Fruit fly (Drosophila melanogaster) whole organism, embryonic: Measurements from ENCODE around the gene CG14205.

Experiments used
- Aef1 ChIP-seq: fragments of 200-800 bp; sonication (Bioruptor generic); IDR thresholded peaks from 3 replicates; pipeline ENCODE4 v1.3.6; 2022; ENCODE audit warnings: missing biosample characterization, missing genetic modification characterization
- Atf-2 ChIP-seq: fragments of 200-800 bp; sonication (Bioruptor generic); optimal IDR thresholded peaks from 2 replicates; lab custom pipeline; 2016; ENCODE audit warnings: missing biosample characterization, missing genetic modification characterization
- Awh ChIP-seq: fragments of 200-800 bp; sonication (Bioruptor generic); IDR thresholded peaks from 2 replicates; pipeline ENCODE4, ENCODE4 v1.3.6; 2022; ENCODE audit warnings: missing biosample characterization, missing genetic modification characterization
- CG10321 ChIP-seq: fragments of 200-800 bp; sonication (Bioruptor generic); IDR thresholded peaks from 2 replicates; pipeline ENCODE4 v1.3.6; 2022; ENCODE audit warnings: missing biosample characterization, missing genetic modification characterization
- CG10431 ChIP-seq: fragments of 200-800 bp; sonication (Bioruptor generic); optimal IDR thresholded peaks from 3 replicates; lab custom pipeline; 2018; ENCODE audit warnings: missing biosample characterization, mild to moderate bottlenecking, missing genetic modification characterization
- CG10565 ChIP-seq: fragments of 200-800 bp; sonication (Bioruptor generic); optimal IDR thresholded peaks from 3 replicates; lab custom pipeline; 2016; ENCODE audit warnings: missing biosample characterization, mild to moderate bottlenecking, missing genetic modification characterization
- CG12155 ChIP-seq: fragments of 200-800 bp; sonication (Bioruptor generic); optimal IDR thresholded peaks from 3 replicates; lab custom pipeline; 2016; ENCODE audit warnings: missing biosample characterization, missing genetic modification characterization
- CG12942 ChIP-seq: fragments of 200-800 bp; sonication (Bioruptor generic); optimal IDR thresholded peaks from 3 replicates; lab custom pipeline; 2016; ENCODE audit warnings: missing biosample characterization, missing genetic modification characterization
- CG13123 ChIP-seq: fragments of 200-800 bp; sonication (Bioruptor generic); optimal IDR thresholded peaks from 2 replicates; lab custom pipeline; 2016; ENCODE audit warnings: missing biosample characterization, missing genetic modification characterization
- CG14965 ChIP-seq: fragments of 200-800 bp; sonication (Bioruptor generic); optimal IDR thresholded peaks from 2 replicates; lab custom pipeline; 2016; ENCODE audit warnings: missing biosample characterization, missing genetic modification characterization, borderline replicate concordance
- CG15479 ChIP-seq: fragments of 200-800 bp; sonication (Bioruptor generic); optimal IDR thresholded peaks from 3 replicates; lab custom pipeline; 2019; ENCODE audit warnings: missing biosample characterization, mild to moderate bottlenecking, missing genetic modification characterization, moderate library complexity
- CG17912 ChIP-seq: fragments of 200-800 bp; sonication (Bioruptor generic); optimal IDR thresholded peaks from 2 replicates; lab custom pipeline; 2018; ENCODE audit warnings: missing biosample characterization, mild to moderate bottlenecking, missing genetic modification characterization
- CG32767 ChIP-seq: fragments of 200-800 bp; sonication (Bioruptor generic); IDR thresholded peaks from 2 replicates; pipeline ENCODE4 v1.3.6; 2022; ENCODE audit warnings: missing biosample characterization, missing genetic modification characterization
- CG3407 ChIP-seq: fragments of 200-800 bp; sonication (Bioruptor generic); optimal IDR thresholded peaks from 2 replicates; lab custom pipeline; 2018; ENCODE audit warnings: missing biosample characterization, mild to moderate bottlenecking, missing genetic modification characterization
- CG34422 ChIP-seq: fragments of 200-800 bp; sonication (Bioruptor generic); IDR thresholded peaks from 3 replicates; pipeline ENCODE4 v1.3.6; 2022; ENCODE audit warnings: missing biosample characterization, missing genetic modification characterization
- CG3995 ChIP-seq: fragments of 200-800 bp; sonication (Bioruptor generic); optimal IDR thresholded peaks from 3 replicates; lab custom pipeline; 2016; ENCODE audit warnings: missing biosample characterization, missing genetic modification characterization
- CG7372 ChIP-seq: fragments of 200-800 bp; sonication (Bioruptor generic); IDR thresholded peaks from 2 replicates; pipeline ENCODE4 v1.3.6; 2022; ENCODE audit warnings: missing biosample characterization, missing genetic modification characterization
- CG8924 ChIP-seq: fragments of 200-800 bp; optimal IDR thresholded peaks from 3 replicates; lab custom pipeline; 2019; ENCODE audit warnings: missing biosample characterization, mild to moderate bottlenecking, missing genetic modification characterization, moderate library complexity
- CG9215 ChIP-seq: fragments of 200-800 bp; sonication (Bioruptor generic); IDR thresholded peaks from 2 replicates; pipeline ENCODE4 v1.3.6; 2022; ENCODE audit warnings: missing biosample characterization, missing genetic modification characterization
- Drgx ChIP-seq: fragments of 200-800 bp; sonication (Bioruptor generic); IDR thresholded peaks from 2 replicates; pipeline ENCODE4 v1.3.6; 2022; ENCODE audit warnings: missing biosample characterization, missing genetic modification characterization
- HHEX ChIP-seq: fragments of 200-800 bp; sonication (Bioruptor generic); optimal IDR thresholded peaks from 3 replicates; lab custom pipeline; 2017; ENCODE audit warnings: missing biosample characterization, mild to moderate bottlenecking, missing genetic modification characterization, missing genetic modification reagents
- MTF-1 ChIP-seq: fragments of 200-800 bp; sonication (Bioruptor generic); optimal IDR thresholded peaks from 2 replicates; lab custom pipeline; 2018; ENCODE audit warnings: missing biosample characterization, mild to moderate bottlenecking, missing genetic modification characterization, borderline replicate concordance
- Mrtf ChIP-seq: fragments of 200-800 bp; sonication (Bioruptor generic); IDR thresholded peaks from 3 replicates; pipeline ENCODE4 v1.3.6; 2022; ENCODE audit warnings: missing biosample characterization, missing genetic modification characterization
- Nf-YA ChIP-seq: fragments of 200-800 bp; sonication (Bioruptor generic); IDR thresholded peaks from 2 replicates; pipeline ENCODE4 v1.3.6; 2022; ENCODE audit warnings: missing biosample characterization, missing genetic modification characterization
- Nf-YB ChIP-seq: fragments of 200-800 bp; sonication (Bioruptor generic); optimal IDR thresholded peaks from 3 replicates; lab custom pipeline; 2019; ENCODE audit warnings: missing biosample characterization, mild to moderate bottlenecking, missing genetic modification characterization, moderate library complexity
- Nf-YC ChIP-seq: fragments of 200-800 bp; optimal IDR thresholded peaks from 3 replicates; lab custom pipeline; 2019; ENCODE audit warnings: missing biosample characterization, mild to moderate bottlenecking, missing genetic modification characterization, moderate library complexity
- Stat92E ChIP-seq, 3 experiments: fragments of >200 bp in 2 of 3; fragments of 200-800 bp in 1 of 3; sonication (Bioruptor generic) in 1 of 3; optimal IDR thresholded peaks; 2 replicates each; lab custom pipeline; 2017 to 2019; ENCODE audit warnings: missing biosample characterization in 3 of 3, missing genetic modification characterization in 3 of 3, mild to moderate bottlenecking in 1 of 3, moderate library complexity in 1 of 3
- Taf1 ChIP-seq: fragments of 200-800 bp; sonication (Bioruptor generic); IDR thresholded peaks from 2 replicates; pipeline ENCODE4 v1.3.6; 2022; ENCODE audit warnings: missing biosample characterization, missing genetic modification characterization
- Vsx1 ChIP-seq: fragments of 200-800 bp; sonication (Bioruptor generic); optimal IDR thresholded peaks from 2 replicates; lab custom pipeline; 2017; ENCODE audit warnings: missing biosample characterization, mild to moderate bottlenecking, missing genetic modification characterization, missing genetic modification reagents
- ap ChIP-seq: fragments of 200-800 bp; sonication (Bioruptor generic); IDR thresholded peaks from 2 replicates; pipeline ENCODE4 v1.3.6; 2022; ENCODE audit warnings: missing biosample characterization, missing genetic modification characterization
- chn ChIP-seq: fragments of 200-800 bp; sonication (Bioruptor generic); optimal IDR thresholded peaks from 2 replicates; lab custom pipeline; 2016; ENCODE audit warnings: missing biosample characterization, missing genetic modification characterization
- croc ChIP-seq: fragments of 200-800 bp; sonication (Bioruptor generic); conservative IDR thresholded peaks from 3 replicates; pipeline ENCODE4 v1.3.6; 2022; ENCODE audit warnings: missing biosample characterization, missing genetic modification characterization
- crol ChIP-seq: fragments of 200-800 bp; sonication (Bioruptor generic); IDR thresholded peaks from 2 replicates; pipeline ENCODE4 v1.3.6; 2022; ENCODE audit warnings: missing biosample characterization, missing genetic modification characterization
- danr ChIP-seq: fragments of 200-800 bp; sonication (Bioruptor generic); IDR thresholded peaks from 2 replicates; pipeline ENCODE4 v1.3.6; 2022; ENCODE audit warnings: missing biosample characterization, missing genetic modification characterization
- eve ChIP-seq, 2 experiments: fragments of >200 bp; optimal IDR thresholded peaks; 2 replicates each; lab custom pipeline; 2017; ENCODE audit warnings: missing biosample characterization in 2 of 2, missing genetic modification characterization in 2 of 2
- gsb ChIP-seq: fragments of 200-800 bp; sonication (Bioruptor generic); IDR thresholded peaks from 2 replicates; pipeline ENCODE4 v1.3.6; 2022; ENCODE audit warnings: missing biosample characterization, missing genetic modification characterization
- hth ChIP-seq: fragments of >200 bp; optimal IDR thresholded peaks from 2 replicates; lab custom pipeline; 2017; ENCODE audit warnings: inconsistent platforms
- kni ChIP-seq: fragments of 200-800 bp; sonication (Bioruptor generic); optimal IDR thresholded peaks from 3 replicates; lab custom pipeline; 2017; ENCODE audit warnings: mild to moderate bottlenecking, missing biosample characterization, missing genetic modification reagents, missing genetic modification characterization
- knrl ChIP-seq: fragments of 200-800 bp; sonication (Bioruptor generic); IDR thresholded peaks from 3 replicates; pipeline ENCODE4 v1.3.6; 2022; ENCODE audit warnings: missing biosample characterization, missing genetic modification characterization; ENCODE audit not compliant: partially characterized antibody
- maf-S ChIP-seq: fragments of 200-800 bp; sonication (Bioruptor generic); optimal IDR thresholded peaks from 2 replicates; lab custom pipeline; 2016; ENCODE audit warnings: missing biosample characterization, missing genetic modification characterization
- mld ChIP-seq: fragments of 200-800 bp; sonication (Bioruptor generic); IDR thresholded peaks from 3 replicates; pipeline ENCODE4 v1.3.6; 2022; ENCODE audit warnings: missing biosample characterization, missing genetic modification characterization; ENCODE audit not compliant: partially characterized antibody
- phol ChIP-seq: fragments of 200-800 bp; sonication (Bioruptor generic); optimal IDR thresholded peaks from 3 replicates; lab custom pipeline; 2018; ENCODE audit warnings: missing biosample characterization, mild to moderate bottlenecking, missing genetic modification characterization, moderate library complexity
- pum ChIP-seq: fragments of 200-800 bp; sonication (Bioruptor generic); optimal IDR thresholded peaks from 2 replicates; lab custom pipeline; 2016; ENCODE audit warnings: missing biosample characterization, missing genetic modification characterization
- ro ChIP-seq: fragments of 200-800 bp; sonication (Bioruptor generic); IDR thresholded peaks from 2 replicates; pipeline ENCODE4 v1.3.6; 2022; ENCODE audit warnings: missing biosample characterization, missing genetic modification characterization
- schlank ChIP-seq: fragments of 200-800 bp; sonication (Bioruptor generic); optimal IDR thresholded peaks from 2 replicates; lab custom pipeline; 2018; ENCODE audit warnings: missing biosample characterization, mild to moderate bottlenecking, missing genetic modification characterization
- sisA ChIP-seq: fragments of 200-800 bp; sonication (Bioruptor generic); IDR thresholded peaks from 2 replicates; pipeline ENCODE4 v1.3.6; 2022; ENCODE audit warnings: missing biosample characterization, missing genetic modification characterization
- stwl ChIP-seq: fragments of 200-800 bp; sonication (Bioruptor generic); optimal IDR thresholded peaks from 3 replicates; lab custom pipeline; 2018; ENCODE audit warnings: missing biosample characterization, mild to moderate bottlenecking, missing genetic modification characterization, moderate library complexity
- twi ChIP-seq: fragments of 200-800 bp; optimal IDR thresholded peaks from 2 replicates; lab custom pipeline; 2019; ENCODE audit warnings: missing biosample characterization, mild to moderate bottlenecking, missing genetic modification characterization, moderate library complexity
- wek ChIP-seq: fragments of 200-800 bp; sonication (Bioruptor generic); optimal IDR thresholded peaks from 3 replicates; lab custom pipeline; 2018; ENCODE audit warnings: missing biosample characterization, mild to moderate bottlenecking, missing genetic modification characterization, moderate library complexity
- wor ChIP-seq: fragments of 200-800 bp; sonication (Bioruptor generic); IDR thresholded peaks from 2 replicates; pipeline ENCODE4 v1.3.6; 2022; ENCODE audit warnings: missing biosample characterization, missing genetic modification characterization
- zf30C ChIP-seq: fragments of 200-800 bp; sonication (Bioruptor generic); optimal IDR thresholded peaks from 3 replicates; lab custom pipeline; 2018; ENCODE audit warnings: missing biosample characterization, mild to moderate bottlenecking, missing genetic modification characterization

The CG14205 gene

DNA sequence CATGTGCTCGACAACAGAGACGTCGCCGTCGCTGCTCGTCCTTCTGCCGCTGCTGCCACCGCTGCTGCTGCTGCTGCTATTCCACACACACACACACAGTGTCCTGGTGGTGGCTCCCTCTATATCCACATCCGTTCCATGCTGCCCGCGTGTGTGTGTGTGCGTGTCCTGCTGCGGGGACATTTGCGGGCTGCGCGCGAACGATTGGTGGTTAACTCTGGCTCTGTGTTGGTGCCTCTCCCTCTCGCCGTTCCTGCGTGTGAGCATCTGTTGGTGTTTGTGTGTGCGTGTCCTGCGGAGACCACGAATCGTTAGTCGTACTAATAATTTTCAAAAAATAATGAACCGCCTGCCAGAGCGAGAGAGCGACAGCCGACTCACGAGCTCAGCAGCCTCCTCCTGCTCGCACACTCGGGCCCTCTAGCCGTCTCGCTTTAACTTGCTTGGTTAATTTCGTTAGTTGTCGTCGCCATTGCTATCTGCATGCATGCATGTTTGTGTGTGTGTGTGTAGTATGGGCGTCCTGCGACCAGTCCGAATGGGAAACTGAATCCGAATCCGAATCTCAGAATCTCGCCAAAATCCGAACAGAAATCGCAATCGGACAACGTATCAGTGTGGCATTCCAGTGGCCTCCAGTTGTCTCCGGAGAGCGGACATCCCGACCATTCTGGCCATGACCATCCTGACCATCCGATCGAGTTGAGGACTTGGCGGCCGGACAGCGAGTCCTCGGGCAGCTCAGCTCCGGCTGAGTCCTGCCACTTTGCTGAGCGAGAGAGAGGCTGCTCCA lies 46.3 kb upstream of the CG14205 start (continued):
- TF ChIP-seq gsb (GFP tag; lab: Robert Waterston, UW): no peak
- no peak for TF ChIP-seq CG32767 (GFP tag; lab: Robert Waterston, UW)
- no peak for TF ChIP-seq CG12942
- no peak for TF ChIP-seq maf-S
- TF ChIP-seq Nf-YB (GFP tag; lab: Kevin White, UChicago): peak; percentile 95
- no peak for TF ChIP-seq CG10565 (GFP tag; lab: Kevin White, UChicago)
- TF ChIP-seq kni: no peak
- TF ChIP-seq danr (GFP tag; lab: Robert Waterston, UW): no peak
- TF ChIP-seq Nf-YC (tag; lab: Kevin White, UChicago): peak; percentile 96
- TF ChIP-seq stwl (tag; lab: Kevin White, UChicago): no peak
- TF ChIP-seq mld (GFP tag; lab: Robert Waterston, UW): no peak
- no peak for TF ChIP-seq Mrtf (GFP tag; lab: Robert Waterston, UW)
- TF ChIP-seq chn (GFP tag; lab: Kevin White, UChicago): no peak
- TF ChIP-seq Stat92E (GFP tag; optimal IDR thresholded peaks at IDR 0.05; lab: Kevin White, UChicago): no peak
- TF ChIP-seq CG10431 (GFP tag; lab: Kevin White, UChicago): no peak
- TF ChIP-seq sisA (GFP tag; lab: Robert Waterston, UW): no peak
- TF ChIP-seq HHEX (GFP tag; lab: Kevin White, UChicago): no peak
- no peak for TF ChIP-seq CG7372 (GFP tag; lab: Robert Waterston, UW)
- no peak for TF ChIP-seq eve (GFP tag; optimal IDR thresholded peaks at IDR 0.05; lab: Kevin White, UChicago)
- TF ChIP-seq Aef1 (GFP tag; lab: Robert Waterston, UW): no peak
- TF ChIP-seq knrl: no peak
- TF ChIP-seq Vsx1 (GFP tag; lab: Kevin White, UChicago): no peak
- TF ChIP-seq CG3995: no peak
- TF ChIP-seq CG14965 (GFP tag; lab: Kevin White, UChicago): no peak
- TF ChIP-seq wek (GFP tag; lab: Kevin White, UChicago): no peak
- TF ChIP-seq Atf-2 (GFP tag; lab: Kevin White, UChicago): no peak
- peak; percentile 43 for TF ChIP-seq phol (tag; lab: Kevin White, UChicago)
- TF ChIP-seq Nf-YA (GFP tag; lab: Robert Waterston, UW): peak; percentile 34
- TF ChIP-seq ap (GFP tag; lab: Robert Waterston, UW): no peak
- peak; percentile 15; the same call in 1 of the 2 replicates for TF ChIP-seq crol
- no peak for TF ChIP-seq schlank
- TF ChIP-seq pum (GFP tag; lab: Kevin White, UChicago): no peak
- TF ChIP-seq twi (tag; lab: Kevin White, UChicago): peak; percentile 3
- TF ChIP-seq CG12155: no peak
- TF ChIP-seq ro: no peak
- TF ChIP-seq wor: no peak
- TF ChIP-seq Awh: no peak
- no peak for TF ChIP-seq croc (GFP tag; lab: Robert Waterston, UW)
- TF ChIP-seq CG9215 (GFP tag; lab: Robert Waterston, UW): no peak
- TF ChIP-seq MTF-1: no peak
- no peak for TF ChIP-seq CG3407 (GFP tag; lab: Kevin White, UChicago)
- TF ChIP-seq CG17912 (GFP tag; lab: Kevin White, UChicago): no peak
- TF ChIP-seq CG8924 (tag; lab: Kevin White, UChicago): peak; percentile 15
- no peak for TF ChIP-seq Drgx (GFP tag; lab: Robert Waterston, UW)
- no peak for TF ChIP-seq CG13123 (GFP tag; lab: Kevin White, UChicago)
- TF ChIP-seq hth: no peak
- TF ChIP-seq CG34422: no peak
- TF ChIP-seq Taf1: no peak
- peak; percentile 92 for TF ChIP-seq CG10321 (GFP tag; lab: Robert Waterston, UW)
- TF ChIP-seq CG15479 (GFP tag; lab: Kevin White, UChicago): no peak
- TF ChIP-seq zf30C: no peak
